Worm (Caenorhabditis elegans) whole organism, L4/young adult: ENCODE results near the gene Y9C9A.5.

Source experiments
- W03F9.2 ChIP-seq: fragments of 150-350 bp; optimal IDR thresholded peaks from 2 replicates; lab custom pipeline; 2014; ENCODE audit warnings: missing biosample characterization, missing genetic modification characterization
- him-1 ChIP-seq: sonication (generic microtip); optimal IDR thresholded peaks from 2 replicates; lab custom pipeline; 2016; ENCODE audit warnings: missing genotype, missing genetic modification reagents, missing genetic modification characterization, missing compliant biosample characterization

DNA sequence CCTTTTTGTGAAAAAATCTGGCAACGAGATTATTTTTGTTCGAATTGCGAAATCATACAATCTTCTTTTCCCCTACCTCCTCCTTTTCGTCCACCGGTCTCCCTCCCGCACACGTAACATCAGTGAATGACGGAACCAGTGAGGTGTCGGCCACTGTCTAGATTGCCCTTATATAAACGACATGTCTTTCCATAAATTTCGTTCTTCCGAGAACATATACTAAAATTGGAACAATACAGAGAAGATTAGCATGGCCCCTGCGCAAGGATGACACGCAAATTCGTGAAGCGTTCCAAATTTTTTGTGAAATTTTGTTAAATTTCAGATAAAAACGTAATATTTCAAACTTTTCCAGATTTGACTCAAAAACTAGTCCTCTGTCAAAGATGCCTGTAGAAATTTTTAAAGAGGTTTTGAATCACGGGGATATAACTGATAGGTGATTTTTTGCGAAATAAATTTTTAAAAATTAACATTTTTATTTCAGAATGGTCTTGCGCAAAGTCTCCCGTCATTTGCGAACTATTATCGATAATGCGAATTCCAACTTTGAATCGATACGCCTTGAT lies 10.9 kb upstream of the Y9C9A.5 start:
- TF ChIP-seq him-1 (tag; lab: Kevin White, UChicago) (no peak), W03F9.2 (tag; lab: Kevin White, UChicago) (no peak)
